Worm (Caenorhabditis elegans) whole organism, L4/young adult: ENCODE results near the gene tbc-14.

Source experiments
- W03F9.2 ChIP-seq: fragments of 150-350 bp; optimal IDR thresholded peaks from 2 replicates; lab custom pipeline; 2014; ENCODE audit warnings: missing biosample characterization, missing genetic modification characterization
- dao-5 ChIP-seq: sonication (generic microtip); optimal IDR thresholded peaks from 2 replicates; lab custom pipeline; 2016; ENCODE audit warnings: missing genotype, missing genetic modification characterization, moderate library complexity, missing compliant biosample characterization
- him-1 ChIP-seq: sonication (generic microtip); optimal IDR thresholded peaks from 2 replicates; lab custom pipeline; 2016; ENCODE audit warnings: missing genotype, missing genetic modification reagents, missing genetic modification characterization, missing compliant biosample characterization

- TF ChIP-seq dao-5 (tag; lab: Kevin White, UChicago) = no peak
- TF ChIP-seq him-1 (tag; lab: Kevin White, UChicago) = no peak
- no peak for TF ChIP-seq W03F9.2 (tag; lab: Kevin White, UChicago)
Observed at ce11 chrII:13492948-13493347, 45.6 kb upstream of the tbc-14 start, which contains the start of gene F45H10.2.
